Worm (Caenorhabditis elegans) whole organism, L2 larva: ENCODE measurements around the gene ZC487.1.

Experiments used
- F13H6.1 ChIP-seq: sonication (generic microtip); optimal IDR thresholded peaks from 2 replicates; lab custom pipeline; 2016; ENCODE audit warnings: missing genetic modification characterization, missing compliant biosample characterization
- R02D3.7 ChIP-seq: fragments of 150-350 bp; optimal IDR thresholded peaks from 2 replicates; lab custom pipeline; 2014; ENCODE audit warnings: missing biosample characterization, missing genetic modification characterization
- ZK546.5 ChIP-seq: sonication (generic microtip); optimal IDR thresholded peaks from 2 replicates; lab custom pipeline; 2017; ENCODE audit warnings: missing biosample characterization, missing genetic modification characterization
- alr-1 ChIP-seq: fragments of 150-350 bp; optimal IDR thresholded peaks from 2 replicates; lab custom pipeline; 2014; ENCODE audit warnings: missing biosample characterization, missing genetic modification characterization
- aly-2 ChIP-seq: fragments of 150-350 bp; optimal IDR thresholded peaks from 2 replicates; lab custom pipeline; 2014; ENCODE audit warnings: missing biosample characterization, missing genetic modification characterization
- ama-1 ChIP-seq: fragments of 150-350 bp; optimal IDR thresholded peaks from 2 replicates; lab custom pipeline; 2018; ENCODE audit warnings: inconsistent platforms
- blmp-1 ChIP-seq: sonication (generic microtip); optimal IDR thresholded peaks from 2 replicates; lab custom pipeline; 2017; ENCODE audit warnings: missing genetic modification characterization, mild to moderate bottlenecking, missing compliant biosample characterization, antibody characterized with exemption, moderate library complexity; ENCODE audit not compliant: insufficient read depth
- ceh-16 ChIP-seq: fragments of 150-350 bp; optimal IDR thresholded peaks from 2 replicates; lab custom pipeline; 2014; ENCODE audit warnings: missing biosample characterization, missing genetic modification characterization
- ceh-82 ChIP-seq: fragments of 150-350 bp; optimal IDR thresholded peaks from 2 replicates; lab custom pipeline; 2014; ENCODE audit warnings: missing biosample characterization, missing genetic modification characterization
- crh-2 ChIP-seq: sonication (generic microtip); optimal IDR thresholded peaks from 2 replicates; lab custom pipeline; 2017; ENCODE audit warnings: missing biosample characterization, missing genetic modification characterization
- egl-27 ChIP-seq: sonication (generic microtip); optimal IDR thresholded peaks from 3 replicates; lab custom pipeline; 2017; ENCODE audit warnings: missing biosample characterization, missing genetic modification reagents, missing genetic modification characterization
- fos-1 ChIP-seq: fragments of 150-350 bp; optimal IDR thresholded peaks from 2 replicates; lab custom pipeline; 2014; ENCODE audit warnings: missing biosample characterization, missing genetic modification characterization
- lin-11 ChIP-seq: fragments of 150-350 bp; sonication (generic microtip); optimal IDR thresholded peaks from 2 replicates; lab custom pipeline; 2014; ENCODE audit warnings: missing biosample characterization, missing genetic modification characterization, inconsistent platforms, mixed read lengths
- lsy-2 ChIP-seq, 2 experiments: fragments of 150-350 bp in 1 of 2; sonication (generic microtip) in 1 of 2; optimal IDR thresholded peaks; 2 replicates each; lab custom pipeline; 2014 to 2017; ENCODE audit warnings: missing biosample characterization in 2 of 2, missing genetic modification characterization in 2 of 2
- mab-5 ChIP-seq: fragments of 150-350 bp; optimal IDR thresholded peaks from 2 replicates; lab custom pipeline; 2014; ENCODE audit warnings: missing biosample characterization, missing genetic modification characterization
- mbf-1 ChIP-seq: sonication (generic microtip); optimal IDR thresholded peaks from 2 replicates; lab custom pipeline; 2017; ENCODE audit warnings: missing biosample characterization, missing genetic modification characterization
- mdl-1 ChIP-seq, 2 experiments: fragments of 150-350 bp in 1 of 2; sonication (generic microtip) in 1 of 2; optimal IDR thresholded peaks; 2 replicates each; lab custom pipeline; 2017; ENCODE audit warnings: missing biosample characterization in 2 of 2, missing genetic modification characterization in 2 of 2
- nhr-10 ChIP-seq: sonication (generic microtip); optimal IDR thresholded peaks from 2 replicates; lab custom pipeline; 2017; ENCODE audit warnings: missing biosample characterization, missing genetic modification characterization
- nhr-11 ChIP-seq: fragments of 150-350 bp; optimal IDR thresholded peaks from 2 replicates; lab custom pipeline; 2014; ENCODE audit warnings: missing biosample characterization, missing genetic modification characterization
- nhr-12 ChIP-seq: fragments of 150-350 bp; optimal IDR thresholded peaks from 2 replicates; lab custom pipeline; 2014; ENCODE audit warnings: missing biosample characterization, missing genetic modification characterization
- nhr-129 ChIP-seq: fragments of 150-350 bp; optimal IDR thresholded peaks from 2 replicates; lab custom pipeline; 2014; ENCODE audit warnings: missing biosample characterization, missing genetic modification characterization
- nhr-21 ChIP-seq: fragments of 150-350 bp; optimal IDR thresholded peaks from 2 replicates; lab custom pipeline; 2014; ENCODE audit warnings: missing biosample characterization, missing genetic modification characterization
- nhr-23 ChIP-seq: fragments of 150-350 bp; optimal IDR thresholded peaks from 2 replicates; lab custom pipeline; 2014; ENCODE audit warnings: missing biosample characterization, missing genetic modification reagents, missing genetic modification characterization
- nhr-25 ChIP-seq: fragments of 150-350 bp; sonication (generic microtip); optimal IDR thresholded peaks from 3 replicates; lab custom pipeline; 2014; ENCODE audit warnings: missing biosample characterization, missing genetic modification characterization
- nhr-6 ChIP-seq: fragments of 150-350 bp; optimal IDR thresholded peaks from 2 replicates; lab custom pipeline; 2014; ENCODE audit warnings: missing biosample characterization, missing genetic modification characterization
- nhr-77 ChIP-seq: fragments of 150-350 bp; optimal IDR thresholded peaks from 2 replicates; lab custom pipeline; 2014; ENCODE audit warnings: missing biosample characterization, missing genetic modification characterization
- peb-1 ChIP-seq: fragments of 150-350 bp; optimal IDR thresholded peaks from 2 replicates; lab custom pipeline; 2014; ENCODE audit warnings: missing biosample characterization, missing genetic modification characterization
- skn-1 ChIP-seq: sonication (generic microtip); optimal IDR thresholded peaks from 2 replicates; lab custom pipeline; 2017; ENCODE audit warnings: missing biosample characterization, missing genetic modification characterization
- unc-39 ChIP-seq: fragments of 150-350 bp; optimal IDR thresholded peaks from 2 replicates; lab custom pipeline; 2014; ENCODE audit warnings: missing biosample characterization, missing genetic modification characterization
- unc-55 ChIP-seq: fragments of 150-350 bp; sonication (generic microtip); optimal IDR thresholded peaks from 3 replicates; lab custom pipeline; 2014; ENCODE audit warnings: missing biosample characterization, missing genetic modification reagents, missing genetic modification characterization
- unc-62 ChIP-seq: fragments of 150-350 bp; optimal IDR thresholded peaks from 2 replicates; lab custom pipeline; 2014; ENCODE audit warnings: missing biosample characterization, missing genetic modification reagents, missing genetic modification characterization
- zag-1 ChIP-seq: fragments of 150-350 bp; optimal IDR thresholded peaks from 2 replicates; lab custom pipeline; 2014; ENCODE audit warnings: missing biosample characterization, missing genetic modification characterization
- ztf-1 ChIP-seq: fragments of 200-800 bp; sonication (Bioruptor generic); conservative IDR thresholded peaks from 2 replicates; pipeline ENCODE4 v1.3.6; 2022; ENCODE audit warnings: missing genetic modification characterization, missing compliant biosample characterization
- ztf-4 ChIP-seq: fragments of 150-350 bp; optimal IDR thresholded peaks from 2 replicates; lab custom pipeline; 2014; ENCODE audit warnings: missing biosample characterization, missing genetic modification characterization

Gene ZC487.1

DNA sequence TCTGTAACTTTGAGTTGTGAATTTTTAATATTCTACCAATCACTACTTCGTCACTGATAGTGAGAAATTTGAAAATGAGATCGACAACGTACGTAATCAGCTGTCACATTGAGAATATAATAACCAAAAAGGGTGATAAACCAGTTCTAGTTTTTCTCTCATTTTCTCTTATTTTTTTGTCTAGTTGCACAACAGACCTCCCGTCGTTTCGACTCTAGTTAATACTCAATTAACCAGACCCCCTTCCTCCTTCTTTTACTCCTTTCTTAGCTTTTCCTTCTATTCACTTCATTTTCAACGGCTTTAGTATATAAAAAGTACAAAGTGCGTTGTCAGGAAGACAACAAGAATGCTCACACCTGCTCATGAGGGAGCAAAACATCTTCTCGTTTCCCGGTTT lies at the start of gene ZC487.1:
Gene ZC487.1, plus strand, starts transcription at position 301 of the 400 bp plus-strand sequence.
- TF ChIP-seq nhr-21 (tag; lab: Kevin White, UChicago) (no peak), egl-27 (tag; lab: Kevin White, UChicago) (no peak), R02D3.7 (tag; lab: Kevin White, UChicago) (no peak), nhr-23 (tag; lab: Kevin White, UChicago) (no peak), nhr-10 (tag; lab: Kevin White, UChicago) (no peak), ceh-16 (tag; lab: Kevin White, UChicago) (no peak), F13H6.1 (tag; lab: Kevin White, UChicago) (no peak), ama-1 (lab: Kevin White, UChicago) (no peak), mdl-1 (tag; optimal IDR thresholded peaks at IDR 0.05; lab: Kevin White, UChicago) (no peak), blmp-1 (tag; lab: Kevin White, UChicago) (no peak), lsy-2 (tag; optimal IDR thresholded peaks at IDR 0.05; lab: Kevin White, UChicago) (no peak)

DNA sequence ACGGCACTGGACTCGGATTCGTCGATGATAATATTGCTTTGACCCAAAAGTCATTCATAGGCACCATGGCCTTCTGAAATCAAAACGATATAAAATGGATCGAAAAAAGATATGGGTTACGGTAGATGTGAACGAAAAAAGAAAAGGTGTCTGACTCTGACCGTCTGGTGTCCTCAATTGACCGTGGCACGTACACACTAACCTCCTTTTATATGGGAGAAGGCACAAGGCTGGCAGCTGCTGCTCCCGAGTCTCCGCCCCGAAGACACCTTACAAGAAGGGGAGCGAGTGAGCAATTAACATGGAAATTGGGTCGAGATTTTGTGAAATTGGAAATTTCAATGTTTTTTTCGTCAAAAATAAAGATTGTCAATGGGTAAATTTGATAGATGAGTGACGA lies 45.8 kb upstream of the ZC487.1 start, which contains the start of gene egl-46:
Gene egl-46, minus strand, starts transcription at position 73 of the 400 bp plus-strand sequence.
- TF ChIP-seq ztf-1 (GFP tag; lab: Robert Waterston, UW) (no peak), unc-55 (GFP tag; lab: Kevin White, UChicago) (no peak), F13H6.1 (tag; lab: Kevin White, UChicago) (no peak), unc-62 (GFP tag; lab: Kevin White, UChicago) (no peak), nhr-6 (tag; lab: Kevin White, UChicago) (no peak), unc-39 (tag; lab: Kevin White, UChicago) (no peak), blmp-1 (tag; lab: Kevin White, UChicago) (no peak), skn-1 (tag; lab: Kevin White, UChicago) (no peak)

DNA sequence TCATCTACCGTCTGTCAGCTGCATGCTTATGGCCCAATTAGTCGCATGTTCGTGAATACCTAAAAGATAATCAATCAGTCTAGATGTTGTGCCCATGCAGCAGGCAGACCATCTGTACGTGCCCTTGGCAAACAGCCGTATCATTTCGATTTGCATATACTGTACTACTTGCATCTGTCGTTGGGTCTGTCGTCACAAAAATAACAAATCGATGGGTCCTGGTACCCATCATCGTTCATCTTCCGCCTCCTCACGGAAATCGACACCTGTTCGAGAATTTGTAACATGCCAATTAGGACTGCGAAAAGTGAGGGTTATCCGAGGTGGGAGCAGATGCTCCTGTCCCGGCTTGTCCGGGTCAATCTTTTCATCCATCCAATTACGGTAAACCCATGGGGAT lies 44.0 kb upstream of the ZC487.1 start:
- TF ChIP-seq nhr-11 (tag; lab: Kevin White, UChicago), result no peak
- TF ChIP-seq ZK546.5 (tag; lab: Kevin White, UChicago), result no peak
- no peak for TF ChIP-seq F13H6.1 (tag; lab: Kevin White, UChicago)
- TF ChIP-seq ztf-4, result no peak
- TF ChIP-seq ama-1 (lab: Kevin White, UChicago), result no peak
- no peak for TF ChIP-seq aly-2 (tag; lab: Kevin White, UChicago)
- no peak for TF ChIP-seq alr-1 (tag; lab: Kevin White, UChicago)
- no peak for TF ChIP-seq crh-2
- no peak for TF ChIP-seq fos-1
- TF ChIP-seq unc-55 (GFP tag; lab: Kevin White, UChicago), result no peak
- no peak for TF ChIP-seq ztf-1 (GFP tag; lab: Robert Waterston, UW)
- TF ChIP-seq nhr-12 (tag; lab: Kevin White, UChicago), result no peak
- no peak for TF ChIP-seq R02D3.7 (tag; lab: Kevin White, UChicago)

DNA sequence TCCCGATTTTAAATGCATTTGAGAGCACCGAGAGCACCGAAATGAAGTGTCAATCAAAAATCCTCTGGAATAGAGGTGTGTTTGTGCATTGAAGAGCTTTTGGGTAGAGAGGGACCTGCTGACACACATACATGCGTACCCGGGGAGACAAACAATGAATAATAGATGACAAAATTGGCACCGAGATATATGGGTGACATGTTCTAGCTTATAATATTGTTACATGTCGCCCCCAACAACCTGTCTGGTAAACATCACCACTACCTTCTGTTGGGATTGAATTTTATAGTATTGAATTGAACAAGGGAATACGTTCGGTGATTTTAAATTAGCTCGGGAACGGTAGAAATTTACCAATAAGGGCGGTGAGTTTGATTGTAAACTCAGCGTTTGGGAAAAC lies 43.6 kb upstream of the ZC487.1 start:
- TF ChIP-seq nhr-21 (tag; lab: Kevin White, UChicago) (no peak), mbf-1 (no peak), ama-1 (lab: Kevin White, UChicago) (no peak), nhr-10 (tag; lab: Kevin White, UChicago) (no peak), nhr-23 (tag; lab: Kevin White, UChicago) (no peak), crh-2 (no peak), peb-1 (tag; lab: Kevin White, UChicago) (no peak), ztf-1 (GFP tag; lab: Robert Waterston, UW) (no peak), nhr-129 (tag; lab: Kevin White, UChicago) (no peak), nhr-77 (tag; lab: Kevin White, UChicago) (no peak), unc-62 (GFP tag; lab: Kevin White, UChicago) (no peak), lsy-2 (tag; optimal IDR thresholded peaks at IDR 0.05; lab: Kevin White, UChicago) (no peak), unc-55 (GFP tag; lab: Kevin White, UChicago) (no peak), ztf-4 (no peak), skn-1 (tag; lab: Kevin White, UChicago) (no peak), nhr-25 (tag; lab: Kevin White, UChicago) (no peak), zag-1 (tag; lab: Kevin White, UChicago) (no peak), lin-11 (tag; lab: Kevin White, UChicago) (no peak)

DNA sequence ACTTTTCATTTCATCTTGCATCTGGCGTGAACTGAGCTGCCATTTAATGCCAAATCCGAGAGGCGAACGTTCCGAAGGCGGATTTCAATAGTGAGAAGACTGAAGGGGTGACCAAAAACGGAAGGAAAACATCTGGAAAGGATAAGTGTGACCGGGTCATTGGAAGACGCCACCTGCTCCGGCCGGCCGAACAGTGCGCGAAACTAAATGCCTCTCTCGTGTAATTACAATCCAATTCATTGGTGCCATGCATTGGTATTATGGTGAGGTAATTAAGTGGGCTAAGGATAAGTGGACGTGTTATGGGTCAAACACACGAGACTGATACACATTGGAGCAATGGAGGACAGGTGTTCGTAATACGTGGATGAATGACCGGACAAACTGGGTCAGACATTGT lies 42.8 kb upstream of the ZC487.1 start:
- TF ChIP-seq ceh-82 (tag; lab: Kevin White, UChicago), result no peak
- TF ChIP-seq aly-2 (tag; lab: Kevin White, UChicago), result no peak
- TF ChIP-seq unc-55 (GFP tag; lab: Kevin White, UChicago), result no peak
- TF ChIP-seq mab-5, result no peak
- TF ChIP-seq R02D3.7 (tag; lab: Kevin White, UChicago), result no peak
